Worm (Caenorhabditis elegans) whole organism, L3 larva: ENCODE results near the gene K03B4.8.
A peak's percentile ranks its signal among the peaks of the same experiment; 100 is the strongest.

Experiments used
- ZK546.5 ChIP-seq: sonication (generic microtip); optimal IDR thresholded peaks from 2 replicates; lab custom pipeline; 2017; ENCODE audit warnings: missing biosample characterization, missing genetic modification characterization
- aly-2 ChIP-seq: fragments of 150-350 bp; optimal IDR thresholded peaks from 2 replicates; lab custom pipeline; 2014; ENCODE audit warnings: missing biosample characterization, missing genetic modification characterization
- ama-1 ChIP-seq: fragments of 150-350 bp; optimal IDR thresholded peaks from 2 replicates; lab custom pipeline; 2018
- ceh-16 ChIP-seq: sonication (generic microtip); optimal IDR thresholded peaks from 2 replicates; lab custom pipeline; 2017; ENCODE audit warnings: missing biosample characterization, missing genetic modification characterization
- ceh-28 ChIP-seq: fragments of 150-350 bp; optimal IDR thresholded peaks from 2 replicates; lab custom pipeline; 2014; ENCODE audit warnings: missing biosample characterization, missing genetic modification reagents, missing genetic modification characterization
- ceh-82 ChIP-seq: fragments of 150-350 bp; optimal IDR thresholded peaks from 2 replicates; lab custom pipeline; 2014; ENCODE audit warnings: missing biosample characterization, missing genetic modification characterization
- ceh-9 ChIP-seq: sonication (generic microtip); optimal IDR thresholded peaks from 2 replicates; lab custom pipeline; 2018; ENCODE audit warnings: missing biosample characterization, missing genetic modification characterization
- daf-12 ChIP-seq: fragments of 150-350 bp; optimal IDR thresholded peaks from 2 replicates; lab custom pipeline; 2014; ENCODE audit warnings: missing biosample characterization, missing genetic modification reagents, missing genetic modification characterization
- egl-27 ChIP-seq: sonication (generic microtip); optimal IDR thresholded peaks from 4 replicates; lab custom pipeline; 2017; ENCODE audit warnings: missing biosample characterization, missing genetic modification reagents, missing genetic modification characterization
- egl-5 ChIP-seq: fragments of 150-350 bp; optimal IDR thresholded peaks from 2 replicates; lab custom pipeline; 2017; ENCODE audit warnings: missing biosample characterization, missing genetic modification reagents, missing genetic modification characterization, inconsistent platforms
- elt-2 ChIP-seq: sonication (generic microtip); optimal IDR thresholded peaks from 2 replicates; lab custom pipeline; 2016; ENCODE audit warnings: missing genetic modification reagents, mild to moderate bottlenecking, missing genetic modification characterization, missing compliant biosample characterization
- elt-3 ChIP-seq, 3 experiments: fragments of 150-350 bp in 1 of 3; sonication (generic microtip) in 2 of 3; optimal IDR thresholded peaks; 2 replicates in 2 of 3; 4 replicates in 1 of 3; lab custom pipeline; 2014 to 2017; ENCODE audit warnings: missing biosample characterization in 3 of 3, missing genetic modification characterization in 3 of 3
- eor-1 ChIP-seq, 2 experiments: fragments of 150-350 bp; optimal IDR thresholded peaks; 2 replicates each; lab custom pipeline; 2014 to 2018; ENCODE audit warnings: missing biosample characterization in 2 of 2, missing genetic modification characterization in 2 of 2
- fos-1 ChIP-seq: fragments of 150-350 bp; optimal IDR thresholded peaks from 2 replicates; lab custom pipeline; 2014; ENCODE audit warnings: missing biosample characterization, missing genetic modification characterization
- hmg-11 ChIP-seq: sonication (generic microtip); optimal IDR thresholded peaks from 2 replicates; lab custom pipeline; 2016; ENCODE audit warnings: missing genetic modification characterization, missing compliant biosample characterization
- lin-15B ChIP-seq: fragments of 150-350 bp; optimal IDR thresholded peaks from 2 replicates; lab custom pipeline; 2014; ENCODE audit warnings: missing biosample characterization, missing genetic modification characterization
- lin-39 ChIP-seq: fragments of 150-350 bp; optimal IDR thresholded peaks from 2 replicates; lab custom pipeline; 2018; ENCODE audit warnings: missing biosample characterization, missing genetic modification reagents, missing genetic modification characterization
- mdl-1 ChIP-seq: fragments of 150-350 bp; optimal IDR thresholded peaks from 2 replicates; lab custom pipeline; 2014; ENCODE audit warnings: missing biosample characterization, missing genetic modification characterization
- mml-1 ChIP-seq: fragments of 150-350 bp; sonication (generic microtip); optimal IDR thresholded peaks from 3 replicates; lab custom pipeline; 2014; ENCODE audit warnings: missing biosample characterization, missing genetic modification characterization
- nfya-1 ChIP-seq: sonication (generic microtip); optimal IDR thresholded peaks from 2 replicates; lab custom pipeline; 2017; ENCODE audit warnings: missing genetic modification characterization, mild to moderate bottlenecking, missing compliant biosample characterization, antibody characterized with exemption, moderate library complexity; ENCODE audit not compliant: insufficient read depth
- nhr-11 ChIP-seq: fragments of 150-350 bp; optimal IDR thresholded peaks from 2 replicates; lab custom pipeline; 2014; ENCODE audit warnings: missing biosample characterization, missing genetic modification characterization
- nhr-12 ChIP-seq: fragments of 150-350 bp; optimal IDR thresholded peaks from 2 replicates; lab custom pipeline; 2014; ENCODE audit warnings: missing biosample characterization, missing genetic modification characterization
- nhr-23 ChIP-seq: fragments of 150-350 bp; optimal IDR thresholded peaks from 2 replicates; lab custom pipeline; 2014; ENCODE audit warnings: missing biosample characterization, missing genetic modification reagents, missing genetic modification characterization
- nhr-25 ChIP-seq: sonication (generic microtip); optimal IDR thresholded peaks from 2 replicates; lab custom pipeline; 2017; ENCODE audit warnings: missing biosample characterization, missing genetic modification characterization
- nhr-28 ChIP-seq: fragments of 150-350 bp; optimal IDR thresholded peaks from 2 replicates; lab custom pipeline; 2014; ENCODE audit warnings: missing biosample characterization, missing genetic modification characterization
- nhr-76 ChIP-seq: fragments of 150-350 bp; sonication (generic microtip); optimal IDR thresholded peaks from 5 replicates; lab custom pipeline; 2014; ENCODE audit warnings: missing biosample characterization, missing genetic modification characterization
- nhr-77 ChIP-seq: fragments of 150-350 bp; optimal IDR thresholded peaks from 2 replicates; lab custom pipeline; 2014; ENCODE audit warnings: missing biosample characterization, missing genetic modification characterization
- pha-4 ChIP-seq: fragments of 150-350 bp; optimal IDR thresholded peaks from 2 replicates; lab custom pipeline; 2014; ENCODE audit warnings: missing biosample characterization, missing genetic modification reagents, missing genetic modification characterization
- pqm-1 ChIP-seq: fragments of 150-350 bp; optimal IDR thresholded peaks from 2 replicates; lab custom pipeline; 2017; ENCODE audit warnings: missing biosample characterization, missing genetic modification characterization, inconsistent platforms
- sea-2 ChIP-seq: fragments of 150-350 bp; sonication (generic microtip); optimal IDR thresholded peaks from 4 replicates; lab custom pipeline; 2014; ENCODE audit warnings: missing biosample characterization, missing genetic modification reagents, missing genetic modification characterization
- skn-1 ChIP-seq: fragments of 150-350 bp; optimal IDR thresholded peaks from 2 replicates; lab custom pipeline; 2014; ENCODE audit warnings: missing biosample characterization, missing genetic modification characterization
- snpc-4 ChIP-seq: fragments of 150-350 bp; optimal IDR thresholded peaks from 2 replicates; lab custom pipeline; 2014; ENCODE audit warnings: missing biosample characterization, missing genetic modification characterization
- tbx-2 ChIP-seq: sonication (generic microtip); optimal IDR thresholded peaks from 2 replicates; lab custom pipeline; 2016; ENCODE audit warnings: mild to moderate bottlenecking, missing genetic modification characterization, missing compliant biosample characterization
- unc-39 ChIP-seq: sonication (generic microtip); optimal IDR thresholded peaks from 4 replicates; lab custom pipeline; 2017; ENCODE audit warnings: missing biosample characterization, missing genetic modification characterization
- ztf-4 ChIP-seq: fragments of 150-350 bp; optimal IDR thresholded peaks from 2 replicates; lab custom pipeline; 2014; ENCODE audit warnings: missing biosample characterization, missing genetic modification characterization

The K03B4.8 gene

ce11 chrV:4686680-4687470 lies 12.5 kb upstream of the K03B4.8 start, which contains the start of gene taf-10 (continued):
- TF ChIP-seq elt-2 (tag; lab: Kevin White, UChicago) (peak; percentile 25), pha-4 (tag; lab: Kevin White, UChicago) (peak; percentile 72), pqm-1 (tag; lab: Kevin White, UChicago) (no peak), nhr-76 (tag; lab: Kevin White, UChicago) (no peak)
- TF ChIP-seq, all 47 proteins: peak for 10

ce11 chrV:4684137-4684536 lies 9.7 kb upstream of the K03B4.8 start:
- no peak for TF ChIP-seq sea-2 (GFP tag; lab: Kevin White, UChicago)
- TF ChIP-seq ZK546.5 (tag; lab: Kevin White, UChicago): no peak
- no peak for TF ChIP-seq ama-1 (lab: Kevin White, UChicago)
- TF ChIP-seq nhr-11: no peak
- no peak for TF ChIP-seq unc-39
- TF ChIP-seq ztf-4: no peak
- TF ChIP-seq fos-1 (tag; lab: Kevin White, UChicago): no peak
- TF ChIP-seq skn-1 (tag; lab: Kevin White, UChicago): no peak
- no peak for TF ChIP-seq lin-15B (tag; lab: Kevin White, UChicago)
- TF ChIP-seq mml-1: no peak
- TF ChIP-seq egl-27 (tag; lab: Kevin White, UChicago): no peak
- TF ChIP-seq daf-12: no peak
- no peak for TF ChIP-seq ceh-28 (tag; lab: Kevin White, UChicago)
- no peak for TF ChIP-seq egl-5 (tag; lab: Kevin White, UChicago)
- no peak for TF ChIP-seq nhr-12 (tag; lab: Kevin White, UChicago)
- no peak for TF ChIP-seq nhr-28 (tag; lab: Kevin White, UChicago)
- TF ChIP-seq ceh-82 (tag; lab: Kevin White, UChicago): no peak
- no peak for TF ChIP-seq lin-39 (tag; lab: Kevin White, UChicago)
- no peak for TF ChIP-seq tbx-2

ce11 chrV:4681670-4682069 lies 7.3 kb upstream of the K03B4.8 start, which contains the start of gene K03B4.4:
TSS of gene K03B4.4 (plus strand) at chrV:4681970.
- no peak for TF ChIP-seq nhr-23
- TF ChIP-seq ceh-9 (tag; lab: Kevin White, UChicago): no peak
- no peak for TF ChIP-seq mml-1
- no peak for TF ChIP-seq ceh-28 (tag; lab: Kevin White, UChicago)
- no peak for TF ChIP-seq ceh-16 (tag; lab: Kevin White, UChicago)
- no peak for TF ChIP-seq egl-27 (tag; lab: Kevin White, UChicago)
- no peak for TF ChIP-seq sea-2 (GFP tag; lab: Kevin White, UChicago)
- no peak for TF ChIP-seq lin-39 (tag; lab: Kevin White, UChicago)
- no peak for TF ChIP-seq elt-3 (tag; optimal IDR thresholded peaks at IDR 0.05; lab: Kevin White, UChicago)
- TF ChIP-seq fos-1 (tag; lab: Kevin White, UChicago): no peak
- no peak for TF ChIP-seq nhr-77 (tag; lab: Kevin White, UChicago)
- no peak for TF ChIP-seq tbx-2
- no peak for TF ChIP-seq nhr-28 (tag; lab: Kevin White, UChicago)
- no peak for TF ChIP-seq pha-4 (tag; lab: Kevin White, UChicago)
- TF ChIP-seq eor-1 (tag; optimal IDR thresholded peaks at IDR 0.05; lab: Kevin White, UChicago): no peak
- TF ChIP-seq snpc-4 (tag; lab: Kevin White, UChicago): no peak
- TF ChIP-seq nhr-25 (tag; lab: Kevin White, UChicago): no peak

ce11 chrV:4676812-4677211 lies 2.4 kb upstream of the K03B4.8 start:
- TF ChIP-seq elt-3 (tag; optimal IDR thresholded peaks at IDR 0.05; lab: Kevin White, UChicago) (no peak), egl-27 (tag; lab: Kevin White, UChicago) (no peak), nfya-1 (tag; lab: Kevin White, UChicago) (peak; percentile 70)

- TF ChIP-seq ceh-16 (tag; lab: Kevin White, UChicago): no peak
- no peak for TF ChIP-seq hmg-11 (tag; lab: Kevin White, UChicago)
- TF ChIP-seq tbx-2: no peak
- no peak for TF ChIP-seq aly-2
- TF ChIP-seq pha-4 (tag; lab: Kevin White, UChicago): no peak
- no peak for TF ChIP-seq mdl-1
- TF ChIP-seq nhr-12 (tag; lab: Kevin White, UChicago): no peak
Observed at ce11 chrV:4676092-4676491, 1.7 kb upstream of the K03B4.8 start, which contains the start of gene K03B4.6. TSS of gene K03B4.6 (minus strand) at chrV:4676192.
